Worm (Caenorhabditis elegans): Measurements from ENCODE around the gene sym-1.

Gene sym-1

DNA sequence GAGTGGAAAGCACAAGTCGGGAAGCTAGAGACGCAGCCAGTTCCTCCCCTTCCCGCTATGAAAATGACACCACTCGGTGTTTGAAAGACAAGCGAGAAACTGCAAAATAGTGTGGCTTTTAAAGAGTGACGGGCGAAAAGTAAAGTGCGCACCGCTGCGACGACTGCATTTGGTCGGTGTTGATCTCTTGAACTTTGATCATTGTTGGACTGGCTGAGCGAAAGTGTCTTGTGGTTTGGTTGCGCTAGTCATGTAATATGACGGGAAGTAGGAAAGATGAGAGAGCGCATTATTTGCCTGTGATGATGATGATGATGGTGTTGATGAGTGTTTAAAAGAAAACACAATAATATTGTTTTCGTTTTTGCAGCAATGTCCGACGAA lies 21.1 kb upstream of the sym-1 start (continued):
- TF ChIP-seq tbx-2 (tag; optimal IDR thresholded peaks at IDR 0.05) (peak; percentile 84), ZK546.5 (tag; optimal IDR thresholded peaks at IDR 0.05) (no peak), fos-1 (tag; optimal IDR thresholded peaks at IDR 0.05) (peak; percentile 87), hmg-11 (tag; optimal IDR thresholded peaks at IDR 0.05) (peak; percentile 35), daf-12 (tag; optimal IDR thresholded peaks at IDR 0.05) (no peak), lin-39 (tag; optimal IDR thresholded peaks at IDR 0.05) (peak; percentile 92), ztf-4 (tag; optimal IDR thresholded peaks at IDR 0.05) (no peak), jun-1 (tag; optimal IDR thresholded peaks at IDR 0.05) (peak; percentile 97), nhr-11 (tag; optimal IDR thresholded peaks at IDR 0.05) (no peak), nhr-23 (tag; optimal IDR thresholded peaks at IDR 0.05) (peak; percentile 94), ama-1 (optimal IDR thresholded peaks at IDR 0.05) (no peak)

- no peak for TF ChIP-seq lsy-12 (tag; optimal IDR thresholded peaks at IDR 0.05)
- peak; percentile 70 for TF ChIP-seq pha-4 (tag; optimal IDR thresholded peaks at IDR 0.05)
- peak; percentile 48 for TF ChIP-seq ceh-82 (tag; optimal IDR thresholded peaks at IDR 0.05)
- TF ChIP-seq nhr-77 (tag; optimal IDR thresholded peaks at IDR 0.05) = no peak
- TF ChIP-seq elt-1 (tag; optimal IDR thresholded peaks at IDR 0.05) = peak; percentile 36
- TF ChIP-seq sea-2 (GFP tag; optimal IDR thresholded peaks at IDR 0.05) = peak; percentile 48
- no peak for TF ChIP-seq nhr-28 (tag; optimal IDR thresholded peaks at IDR 0.05)
- TF ChIP-seq tbx-2 (tag; optimal IDR thresholded peaks at IDR 0.05) = peak; percentile 70
- TF ChIP-seq zag-1 (tag; optimal IDR thresholded peaks at IDR 0.05) = no peak
- TF ChIP-seq daf-12 (tag; optimal IDR thresholded peaks at IDR 0.05) = peak; percentile 61
- TF ChIP-seq elt-3 (tag; optimal IDR thresholded peaks at IDR 0.05) = peak in 1 of 3 experiments; percentile 59
- TF ChIP-seq mml-1 (tag; optimal IDR thresholded peaks at IDR 0.05) = no peak
- peak; percentile 61 for TF ChIP-seq nhr-11 (tag; optimal IDR thresholded peaks at IDR 0.05)
- peak; percentile 22 for TF ChIP-seq egl-5 (tag; optimal IDR thresholded peaks at IDR 0.05)
- TF ChIP-seq nhr-76 (tag; optimal IDR thresholded peaks at IDR 0.05) = no peak
- TF ChIP-seq nhr-12 (tag; optimal IDR thresholded peaks at IDR 0.05) = no peak
- TF ChIP-seq nhr-67 (tag; optimal IDR thresholded peaks at IDR 0.05) = no peak
- TF ChIP-seq unc-39 (tag; optimal IDR thresholded peaks at IDR 0.05) = no peak
- no peak for TF ChIP-seq ceh-16 (tag; optimal IDR thresholded peaks at IDR 0.05)
- no peak for TF ChIP-seq ztf-11 (tag; optimal IDR thresholded peaks at IDR 0.05)
- TF ChIP-seq nhr-43 (tag; optimal IDR thresholded peaks at IDR 0.05; ENCODE audit: poor library complexity, severe bottlenecking) = peak; percentile 52
- no peak for TF ChIP-seq eor-1 (tag; optimal IDR thresholded peaks at IDR 0.05)
- TF ChIP-seq mdl-1 (tag; optimal IDR thresholded peaks at IDR 0.05) = peak; percentile 63
- TF ChIP-seq ama-1 (optimal IDR thresholded peaks at IDR 0.05) = no peak
- TF ChIP-seq hmg-11 (tag; optimal IDR thresholded peaks at IDR 0.05) = peak; percentile 17
- TF ChIP-seq jun-1 (tag; optimal IDR thresholded peaks at IDR 0.05) = peak; percentile 33
- no peak for TF ChIP-seq nhr-237 (tag; optimal IDR thresholded peaks at IDR 0.05)
- TF ChIP-seq snpc-4 (tag; optimal IDR thresholded peaks at IDR 0.05) = no peak
- peak; percentile 22 for TF ChIP-seq elt-2 (tag; optimal IDR thresholded peaks at IDR 0.05)
- TF ChIP-seq nfya-1 (tag; optimal IDR thresholded peaks at IDR 0.05; ENCODE audit: insufficient read depth) = peak; percentile 65
- peak; percentile 12 for TF ChIP-seq egl-27 (tag; optimal IDR thresholded peaks at IDR 0.05)
- peak; percentile 73 for TF ChIP-seq fkh-10 (GFP tag; optimal IDR thresholded peaks at IDR 0.05)
- peak; percentile 33 for TF ChIP-seq unc-62 (GFP tag; optimal IDR thresholded peaks at IDR 0.05)
- TF ChIP-seq ZK546.5 (tag; optimal IDR thresholded peaks at IDR 0.05) = no peak
- peak; percentile 31 for TF ChIP-seq nhr-23 (tag; optimal IDR thresholded peaks at IDR 0.05)
- TF ChIP-seq fkh-2 (tag; optimal IDR thresholded peaks at IDR 0.05) = no peak
- peak; percentile 15 for TF ChIP-seq fos-1 (tag; optimal IDR thresholded peaks at IDR 0.05)
- no peak for TF ChIP-seq pqm-1 (tag; optimal IDR thresholded peaks at IDR 0.05)
- no peak for TF ChIP-seq skn-1 (tag; optimal IDR thresholded peaks at IDR 0.05)
- TF ChIP-seq aly-2 (tag; optimal IDR thresholded peaks at IDR 0.05) = no peak
- TF ChIP-seq ceh-28 (tag; optimal IDR thresholded peaks at IDR 0.05) = peak; percentile 39
- peak; percentile 89 for TF ChIP-seq lin-39 (tag; optimal IDR thresholded peaks at IDR 0.05)
- TF ChIP-seq lin-15B (tag; optimal IDR thresholded peaks at IDR 0.05) = peak; percentile 4
- peak; percentile 8 for TF ChIP-seq ceh-9 (tag; optimal IDR thresholded peaks at IDR 0.05)
- no peak for TF ChIP-seq ztf-4 (tag; optimal IDR thresholded peaks at IDR 0.05)
- TF ChIP-seq R02D3.7 (tag; optimal IDR thresholded peaks at IDR 0.05) = peak; percentile 32
- TF ChIP-seq nhr-25 (tag; optimal IDR thresholded peaks at IDR 0.05) = peak; percentile 74
Observed at ce11 chrX:14561416-14561973, 19.9 kb upstream of the sym-1 start.

Data from whole organism, L3 larva.